Fruit fly (Drosophila melanogaster): ENCODE measurements around the gene stx.

The stx gene

DNA sequence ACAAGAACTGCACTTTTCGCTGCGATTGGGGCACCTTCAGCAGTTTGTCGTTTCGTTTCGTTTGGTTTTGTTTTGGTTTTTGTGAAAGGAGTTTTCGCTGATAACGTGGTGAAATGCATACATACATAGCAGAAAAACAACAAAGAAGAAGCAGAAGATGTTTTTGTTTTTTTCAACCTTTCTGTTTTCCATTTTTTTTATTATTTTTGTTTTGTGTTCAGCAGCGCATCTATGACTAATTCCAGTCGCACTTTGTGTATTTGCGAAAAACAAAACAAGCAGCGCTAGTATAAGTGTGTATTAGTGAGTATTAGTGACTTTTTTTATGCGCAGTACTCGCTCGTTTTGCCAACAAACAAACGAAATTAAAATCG lies 22.2 kb upstream of the stx start:
- TF ChIP-seq CG13204 (GFP tag; optimal IDR thresholded peaks at IDR 0.05): no peak
- no peak for TF ChIP-seq Snoo (tag; optimal IDR thresholded peaks at IDR 0.05)
- peak; percentile 69 for TF ChIP-seq CG12605 (GFP tag; IDR thresholded peaks at IDR 0.05)

dm6 chrX:10764206-10764605 lies 19.5 kb upstream of the stx start, which contains the start of gene Tango5:
TSS of gene Tango5 (minus strand) at chrX:10764413.
- TF ChIP-seq fd96Ca (GFP tag; IDR thresholded peaks at IDR 0.05) (no peak), CG10348 (GFP tag; IDR thresholded peaks at IDR 0.05) (no peak), D1 (tag; optimal IDR thresholded peaks at IDR 0.05) (no peak), CG9948 (tag; optimal IDR thresholded peaks at IDR 0.05) (no peak), CG15710 (tag; optimal IDR thresholded peaks at IDR 0.05) (no peak), gl (tag; optimal IDR thresholded peaks at IDR 0.05) (no peak), CG32121 (GFP tag; IDR thresholded peaks at IDR 0.05) (no peak), CG4496 (GFP tag; IDR thresholded peaks at IDR 0.05) (peak; percentile 13; the same call in 1 of the 3 replicates)

DNA sequence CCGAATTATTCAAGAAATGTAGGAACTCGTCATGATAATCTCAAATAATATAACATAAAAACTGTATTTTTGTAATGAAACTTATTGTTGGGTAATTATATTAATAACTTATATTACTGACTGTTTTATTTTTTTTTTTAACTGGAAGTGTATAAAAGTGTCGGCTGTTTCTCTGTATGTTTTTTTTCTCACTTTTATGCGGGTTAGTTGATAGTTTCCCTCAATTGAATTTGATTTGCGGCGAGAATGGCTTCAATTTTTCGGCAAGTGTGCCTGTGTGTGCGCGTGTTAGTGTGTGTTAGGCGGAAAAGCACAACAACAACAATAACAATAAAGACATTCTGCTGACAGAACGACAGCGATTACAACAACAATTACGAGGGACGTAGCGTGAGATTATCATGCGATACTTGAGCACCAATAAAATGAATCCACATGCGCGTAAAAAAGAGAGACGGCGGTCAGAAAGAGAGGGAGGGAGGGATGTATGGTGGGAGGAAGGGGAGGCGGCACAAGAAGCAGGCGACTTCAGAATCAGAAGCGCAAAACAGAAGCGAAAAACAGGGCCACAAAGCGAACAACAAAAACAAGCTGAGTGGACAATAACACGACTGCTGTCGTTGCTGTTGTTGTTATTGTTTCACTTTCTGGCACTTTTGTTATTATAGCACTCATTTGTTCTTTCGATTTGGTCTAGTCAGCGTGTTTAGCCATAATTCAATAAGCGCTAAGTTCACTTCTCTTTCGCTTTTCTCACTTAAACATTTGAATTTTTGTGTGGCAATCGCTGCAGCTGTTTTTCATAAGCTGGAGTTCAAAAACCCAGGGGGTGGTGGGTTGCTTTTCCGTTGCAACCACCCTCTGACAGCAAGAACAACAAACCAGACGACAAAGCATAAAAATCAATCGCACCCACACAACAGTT lies 18.5 kb upstream of the stx start:
- TF ChIP-seq CG14655 (GFP tag; optimal IDR thresholded peaks at IDR 0.05) (no peak), CG8159 (tag; optimal IDR thresholded peaks at IDR 0.05) (no peak), gl (tag; optimal IDR thresholded peaks at IDR 0.05) (peak; percentile 9), CG10348 (GFP tag; IDR thresholded peaks at IDR 0.05) (no peak), CG13204 (GFP tag; optimal IDR thresholded peaks at IDR 0.05) (peak; percentile 71), Ets98B (GFP tag; IDR thresholded peaks at IDR 0.05) (peak; percentile 41; the same call in 1 of the 2 replicates), fd96Ca (GFP tag; IDR thresholded peaks at IDR 0.05) (peak; percentile 33; the same call in 1 of the 3 replicates), CG32121 (GFP tag; IDR thresholded peaks at IDR 0.05) (peak; percentile 51), CG4496 (GFP tag; IDR thresholded peaks at IDR 0.05) (no peak), Snoo (tag; optimal IDR thresholded peaks at IDR 0.05) (no peak), EcR (GFP tag; optimal IDR thresholded peaks at IDR 0.05) (peak; percentile 65), CG15710 (tag; optimal IDR thresholded peaks at IDR 0.05) (no peak), CG17806 (tag; optimal IDR thresholded peaks at IDR 0.05) (no peak), CG9948 (tag; optimal IDR thresholded peaks at IDR 0.05) (no peak)

DNA sequence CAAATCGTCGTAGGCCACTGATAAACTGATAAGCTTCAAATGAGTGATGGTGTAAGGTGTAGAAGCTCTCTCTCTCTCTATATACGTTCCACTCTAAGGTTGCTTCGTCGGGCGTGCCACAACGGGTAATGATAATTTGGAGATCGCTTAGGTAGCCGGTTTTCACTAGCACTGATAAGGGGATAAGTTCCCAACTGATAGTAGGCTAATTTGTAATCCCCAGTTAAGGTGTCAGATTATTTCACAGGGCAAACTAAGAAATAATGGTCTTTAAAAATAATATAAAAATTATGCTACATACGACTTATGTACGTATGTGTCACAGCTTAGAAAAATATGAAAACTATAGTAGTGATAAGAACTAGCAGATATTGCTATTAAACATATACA lies 17.8 kb upstream of the stx start:
- no peak for TF ChIP-seq CG17806 (tag; optimal IDR thresholded peaks at IDR 0.05)
- no peak for TF ChIP-seq CG32121 (GFP tag; IDR thresholded peaks at IDR 0.05)
- TF ChIP-seq CG13204 (GFP tag; optimal IDR thresholded peaks at IDR 0.05): no peak
- TF ChIP-seq CG10348 (GFP tag; IDR thresholded peaks at IDR 0.05): no peak
- no peak for TF ChIP-seq Ets98B (GFP tag; IDR thresholded peaks at IDR 0.05)
- TF ChIP-seq rn (GFP tag; IDR thresholded peaks at IDR 0.05): no peak
- no peak for TF ChIP-seq CG9948 (tag; optimal IDR thresholded peaks at IDR 0.05)
- no peak for TF ChIP-seq CG8301 (tag; optimal IDR thresholded peaks at IDR 0.05)
- no peak for TF ChIP-seq Pif1B (GFP tag; optimal IDR thresholded peaks at IDR 0.05)

- TF ChIP-seq fd96Ca (GFP tag; IDR thresholded peaks at IDR 0.05): 0 out of 3 replicates have a peak, but pooled peaks have one; percentile 14
- no peak for TF ChIP-seq CG10348 (GFP tag; IDR thresholded peaks at IDR 0.05)
These were observed 12.9 kb upstream of the stx start, which contains the start of gene Rph for dm6 chrX:10757616-10758078. TSS of gene Rph (minus strand) at chrX:10757666.

dm6 chrX:10756026-10756561 lies 11.4 kb upstream of the stx start:
- peak; percentile 18 for TF ChIP-seq CG17806 (tag; optimal IDR thresholded peaks at IDR 0.05)
- TF ChIP-seq CG15710 (tag; optimal IDR thresholded peaks at IDR 0.05): peak; percentile 12
- TF ChIP-seq CG8301 (tag; optimal IDR thresholded peaks at IDR 0.05): peak; percentile 4
- no peak for TF ChIP-seq Ets98B (GFP tag; IDR thresholded peaks at IDR 0.05)
- TF ChIP-seq CG14655 (GFP tag; optimal IDR thresholded peaks at IDR 0.05): no peak
- no peak for TF ChIP-seq gl (tag; optimal IDR thresholded peaks at IDR 0.05)
- no peak for TF ChIP-seq CG4496 (GFP tag; IDR thresholded peaks at IDR 0.05)
- TF ChIP-seq CG8159 (tag; optimal IDR thresholded peaks at IDR 0.05): peak; percentile 70
- peak; percentile 13 for TF ChIP-seq CG9948 (tag; optimal IDR thresholded peaks at IDR 0.05)
- no peak for TF ChIP-seq CG13204 (GFP tag; optimal IDR thresholded peaks at IDR 0.05)
- TF ChIP-seq CG32121 (GFP tag; IDR thresholded peaks at IDR 0.05): no peak
- no peak for TF ChIP-seq rn (GFP tag; IDR thresholded peaks at IDR 0.05)

dm6 chrX:10751777-10752176 lies 7.0 kb upstream of the stx start:
- TF ChIP-seq CG12605 (GFP tag; IDR thresholded peaks at IDR 0.05) (no peak), rn (GFP tag; IDR thresholded peaks at IDR 0.05) (no peak), CG32121 (GFP tag; IDR thresholded peaks at IDR 0.05) (no peak), CG8159 (tag; optimal IDR thresholded peaks at IDR 0.05) (no peak), CG17806 (tag; optimal IDR thresholded peaks at IDR 0.05) (no peak), CG13204 (GFP tag; optimal IDR thresholded peaks at IDR 0.05) (no peak), Pif1A (GFP tag; optimal IDR thresholded peaks at IDR 0.05) (no peak), CG8301 (tag; optimal IDR thresholded peaks at IDR 0.05) (no peak), CG4496 (GFP tag; IDR thresholded peaks at IDR 0.05) (no peak), EcR (GFP tag; optimal IDR thresholded peaks at IDR 0.05) (no peak), fd96Ca (GFP tag; IDR thresholded peaks at IDR 0.05) (no peak)

Data from whole organism, pupa.